Fruit fly (Drosophila melanogaster) whole organism, pupa: Measurements from ENCODE around the gene CG11498.
A peak's percentile ranks its signal among the peaks of the same experiment; 100 is the strongest.

Source experiments
- CG10348 ChIP-seq: fragments of 200-800 bp; sonication (Bioruptor generic); IDR thresholded peaks from 2 replicates; pipeline ENCODE4 v1.3.6; 2022; ENCODE audit warnings: missing biosample characterization, missing genetic modification characterization
- CG13204 ChIP-seq: fragments of 200-800 bp; sonication (Bioruptor generic); optimal IDR thresholded peaks from 2 replicates; lab custom pipeline; 2018; ENCODE audit warnings: missing biosample characterization, mild to moderate bottlenecking, missing genetic modification characterization, moderate library complexity
- CG14655 ChIP-seq: fragments of 200-800 bp; sonication (Bioruptor generic); optimal IDR thresholded peaks from 3 replicates; lab custom pipeline; 2017; ENCODE audit warnings: mild to moderate bottlenecking, missing biosample characterization, missing genetic modification reagents, missing genetic modification characterization
- CG15710 ChIP-seq: fragments of 200-800 bp; sonication (Bioruptor generic); optimal IDR thresholded peaks from 2 replicates; lab custom pipeline; 2018; ENCODE audit warnings: missing biosample characterization, mild to moderate bottlenecking, missing genetic modification characterization, moderate library complexity
- CG8159 ChIP-seq: fragments of 200-800 bp; sonication (Bioruptor generic); optimal IDR thresholded peaks from 3 replicates; lab custom pipeline; 2018; ENCODE audit warnings: missing biosample characterization, mild to moderate bottlenecking, missing genetic modification characterization, moderate library complexity
- CG8301 ChIP-seq: fragments of 200-800 bp; sonication (Bioruptor generic); optimal IDR thresholded peaks from 2 replicates; lab custom pipeline; 2018; ENCODE audit warnings: missing biosample characterization, mild to moderate bottlenecking, missing genetic modification characterization
- D1 ChIP-seq: fragments of 200-800 bp; sonication (Bioruptor generic); optimal IDR thresholded peaks from 2 replicates; lab custom pipeline; 2018; ENCODE audit warnings: missing biosample characterization, mild to moderate bottlenecking, missing genetic modification characterization, moderate library complexity
- Pif1A ChIP-seq: fragments of 200-800 bp; sonication (Bioruptor generic); optimal IDR thresholded peaks from 3 replicates; lab custom pipeline; 2016; ENCODE audit warnings: missing biosample characterization, missing genetic modification characterization
- gl ChIP-seq: fragments of 200-800 bp; sonication (Bioruptor generic); optimal IDR thresholded peaks from 2 replicates; lab custom pipeline; 2018; ENCODE audit warnings: missing biosample characterization, mild to moderate bottlenecking, missing genetic modification characterization
- rn ChIP-seq: fragments of 200-800 bp; sonication (Bioruptor generic); IDR thresholded peaks from 2 replicates; pipeline ENCODE4 v1.3.6; 2022; ENCODE audit warnings: missing biosample characterization, missing genetic modification characterization

dm6 chr3R:30170671-30171667 lies 10.7 kb upstream of the CG11498 start, which contains the start of gene Rsod:
- TF ChIP-seq CG8159 (tag; lab: Kevin White, UChicago) (peak; percentile 72), CG10348 (GFP tag; lab: Robert Waterston, UW) (peak; percentile 59), Pif1A (GFP tag; lab: Kevin White, UChicago) (peak; percentile 86), CG15710 (tag; lab: Kevin White, UChicago) (peak; percentile 70), CG14655 (peak; percentile 86), CG13204 (GFP tag; lab: Kevin White, UChicago) (no peak), CG8301 (tag; lab: Kevin White, UChicago) (peak; percentile 80), D1 (peak; percentile 13), gl (peak; percentile 21), rn (peak; percentile 91)
